Worm (Caenorhabditis elegans) whole organism, L4 larva: ENCODE data around the gene eif-2D.

Experiments used
- D1046.2 ChIP-seq: fragments of 200-800 bp; sonication (Bioruptor generic); IDR thresholded peaks from 2 replicates; pipeline ENCODE4 v1.3.6; 2022; ENCODE audit warnings: missing genetic modification characterization, missing compliant biosample characterization
- F10B5.3 ChIP-seq: sonication (generic microtip); optimal IDR thresholded peaks from 2 replicates; lab custom pipeline; 2016; ENCODE audit warnings: mild to moderate bottlenecking, missing genetic modification characterization, missing compliant biosample characterization
- F37D6.2 ChIP-seq: sonication (generic microtip); optimal IDR thresholded peaks from 2 replicates; lab custom pipeline; 2016; ENCODE audit warnings: mild to moderate bottlenecking, missing genetic modification characterization, missing compliant biosample characterization
- F49E8.2 ChIP-seq: sonication (generic microtip); optimal IDR thresholded peaks from 2 replicates; lab custom pipeline; 2016; ENCODE audit warnings: missing compliant biosample characterization, mild to moderate bottlenecking, missing genetic modification characterization, borderline replicate concordance
- R02D3.7 ChIP-seq: fragments of 150-350 bp; sonication (generic microtip); optimal IDR thresholded peaks from 3 replicates; lab custom pipeline; 2014; ENCODE audit warnings: missing biosample characterization, missing genetic modification characterization
- Y105C5A.15 ChIP-seq: fragments of 200-800 bp; sonication (Bioruptor generic); IDR thresholded peaks from 2 replicates; pipeline ENCODE4 v1.3.6; 2022; ENCODE audit warnings: missing genetic modification characterization, missing compliant biosample characterization
- Y5F2A.4 ChIP-seq: fragments of 200-800 bp; sonication (Bioruptor generic); optimal IDR thresholded peaks from 2 replicates; lab custom pipeline; 2018; ENCODE audit warnings: mild to moderate bottlenecking, missing genetic modification characterization, missing compliant biosample characterization
- Y75B8A.6 ChIP-seq: fragments of 200-800 bp; sonication (Bioruptor generic); IDR thresholded peaks from 2 replicates; pipeline ENCODE4 v1.3.6; 2022; ENCODE audit warnings: missing genetic modification reagents, missing genetic modification characterization, missing compliant biosample characterization
- ZK337.2 ChIP-seq: fragments of 200-800 bp; sonication (Bioruptor generic); IDR thresholded peaks from 2 replicates; pipeline ENCODE4 v1.3.6; 2022; ENCODE audit warnings: missing genetic modification reagents, missing genetic modification characterization, missing compliant biosample characterization
- arid-1 ChIP-seq: fragments of 200-800 bp; sonication (Bioruptor generic); conservative IDR thresholded peaks from 2 replicates; pipeline ENCODE4 v1.3.6; 2022; ENCODE audit warnings: missing genetic modification reagents, missing genetic modification characterization, missing compliant biosample characterization
- ceh-20 ChIP-seq: fragments of 200-800 bp; sonication (Bioruptor generic); IDR thresholded peaks from 2 replicates; pipeline ENCODE4 v1.3.6; 2022; ENCODE audit warnings: missing genetic modification reagents, missing genetic modification characterization, missing compliant biosample characterization
- ceh-28 ChIP-seq: fragments of 150-350 bp; optimal IDR thresholded peaks from 2 replicates; lab custom pipeline; 2014; ENCODE audit warnings: missing biosample characterization, missing genetic modification reagents, missing genetic modification characterization
- cey-2 ChIP-seq: sonication (generic microtip); optimal IDR thresholded peaks from 3 replicates; lab custom pipeline; 2017; ENCODE audit warnings: missing genetic modification characterization, mild to moderate bottlenecking, missing compliant biosample characterization, antibody characterized with exemption, borderline replicate concordance; ENCODE audit not compliant: insufficient read depth
- ctbp-1 ChIP-seq: fragments of 200-800 bp; sonication (Bioruptor generic); IDR thresholded peaks from 2 replicates; pipeline ENCODE4 v1.3.6; 2022; ENCODE audit warnings: missing genetic modification reagents, missing genetic modification characterization, missing compliant biosample characterization
- daf-16 ChIP-seq, 3 experiments: sonication (generic microtip); optimal IDR thresholded peaks; 2 replicates each; lab custom pipeline; 2016 to 2017; ENCODE audit warnings: missing genetic modification characterization in 3 of 3, missing genetic modification reagents in 3 of 3, mild to moderate bottlenecking in 2 of 3, missing compliant biosample characterization in 2 of 3, missing biosample characterization in 1 of 3, moderate library complexity in 1 of 3
- daf-8 ChIP-seq: fragments of 200-800 bp; sonication (Bioruptor generic); IDR thresholded peaks from 2 replicates; pipeline ENCODE4 v1.3.6; 2022; ENCODE audit warnings: missing genetic modification characterization, missing compliant biosample characterization
- dmd-6 ChIP-seq: fragments of 200-800 bp; sonication (Bioruptor generic); IDR thresholded peaks from 2 replicates; pipeline ENCODE4 v1.3.6; 2022; ENCODE audit warnings: missing genetic modification reagents, missing genetic modification characterization, missing compliant biosample characterization
- dmd-8 ChIP-seq: fragments of 200-800 bp; sonication (Bioruptor generic); IDR thresholded peaks from 2 replicates; pipeline ENCODE4 v1.3.6; 2022; ENCODE audit warnings: missing genetic modification characterization, missing compliant biosample characterization
- egl-43 ChIP-seq: fragments of 200-800 bp; sonication (Bioruptor generic); IDR thresholded peaks from 2 replicates; pipeline ENCODE4 v1.3.6; 2022; ENCODE audit warnings: missing genetic modification reagents, missing genetic modification characterization, missing compliant biosample characterization
- fkh-10 ChIP-seq: fragments of 150-350 bp; optimal IDR thresholded peaks from 2 replicates; lab custom pipeline; 2014; ENCODE audit warnings: missing biosample characterization, missing genetic modification reagents, missing genetic modification characterization
- fos-1 ChIP-seq: fragments of 150-350 bp; optimal IDR thresholded peaks from 2 replicates; lab custom pipeline; 2014; ENCODE audit warnings: missing biosample characterization, missing genetic modification characterization
- hif-1 ChIP-seq, 2 experiments: sonication (generic microtip); optimal IDR thresholded peaks; 2 replicates each; lab custom pipeline; 2016 to 2017; ENCODE audit warnings: missing compliant biosample characterization in 2 of 2, missing genetic modification characterization in 2 of 2, missing genetic modification reagents in 2 of 2, missing genotype in 2 of 2, mild to moderate bottlenecking in 1 of 2
- hlh-30 ChIP-seq: sonication (generic microtip); optimal IDR thresholded peaks from 2 replicates; lab custom pipeline; 2017; ENCODE audit warnings: antibody characterized with exemption, mild to moderate bottlenecking, missing genetic modification characterization, missing compliant biosample characterization; ENCODE audit not compliant: insufficient read depth
- lim-7 ChIP-seq: fragments of 200-800 bp; sonication (Bioruptor generic); IDR thresholded peaks from 2 replicates; pipeline ENCODE4 v1.3.6; 2022; ENCODE audit warnings: missing genetic modification characterization, missing compliant biosample characterization
- lin-38 ChIP-seq: fragments of 200-800 bp; sonication (Bioruptor generic); IDR thresholded peaks from 2 replicates; pipeline ENCODE4 v1.3.6; 2022; ENCODE audit warnings: missing genetic modification reagents, missing genetic modification characterization, missing compliant biosample characterization
- lin-39 ChIP-seq: fragments of 150-350 bp; optimal IDR thresholded peaks from 2 replicates; lab custom pipeline; 2014; ENCODE audit warnings: missing biosample characterization, missing genetic modification reagents, missing genetic modification characterization
- madf-5 ChIP-seq, 2 experiments: fragments of 200-800 bp; sonication (Bioruptor generic); IDR thresholded peaks; 2 replicates each; pipeline ENCODE4 v1.3.6; 2022; ENCODE audit warnings: missing compliant biosample characterization in 2 of 2, missing genetic modification characterization in 2 of 2
- mdt-29 ChIP-seq: fragments of 200-800 bp; sonication (Bioruptor generic); IDR thresholded peaks from 2 replicates; pipeline ENCODE4 v1.3.6; 2022; ENCODE audit warnings: missing genetic modification reagents, missing genetic modification characterization, missing compliant biosample characterization
- mep-1 ChIP-seq: fragments of 150-350 bp; sonication (generic microtip); optimal IDR thresholded peaks from 3 replicates; lab custom pipeline; 2014; ENCODE audit warnings: missing biosample characterization, missing genetic modification characterization
- mxl-2 ChIP-seq: fragments of 200-800 bp; sonication (Bioruptor generic); conservative IDR thresholded peaks from 2 replicates; pipeline ENCODE4 v1.3.6; 2022; ENCODE audit warnings: missing genetic modification reagents, missing genetic modification characterization, missing compliant biosample characterization
- mxl-3 ChIP-seq: fragments of 200-800 bp; sonication (Bioruptor generic); optimal IDR thresholded peaks from 2 replicates; lab custom pipeline; 2018; ENCODE audit warnings: mild to moderate bottlenecking, missing genetic modification characterization, missing compliant biosample characterization
- nhr-10 ChIP-seq: fragments of 150-350 bp; optimal IDR thresholded peaks from 2 replicates; lab custom pipeline; 2014; ENCODE audit warnings: missing biosample characterization, missing genetic modification characterization
- nhr-11 ChIP-seq: fragments of 150-350 bp; optimal IDR thresholded peaks from 2 replicates; lab custom pipeline; 2014; ENCODE audit warnings: missing biosample characterization, missing genetic modification characterization
- nhr-237 ChIP-seq: sonication (generic microtip); optimal IDR thresholded peaks from 2 replicates; lab custom pipeline; 2017; ENCODE audit warnings: missing biosample characterization, missing genetic modification characterization
- nhr-25 ChIP-seq: sonication (generic microtip); optimal IDR thresholded peaks from 2 replicates; lab custom pipeline; 2017; ENCODE audit warnings: missing genetic modification characterization, mild to moderate bottlenecking, missing compliant biosample characterization, antibody characterized with exemption, moderate library complexity, borderline replicate concordance; ENCODE audit not compliant: insufficient read depth
- nhr-28 ChIP-seq: fragments of 150-350 bp; optimal IDR thresholded peaks from 2 replicates; lab custom pipeline; 2014; ENCODE audit warnings: missing biosample characterization, missing genetic modification characterization
- pqm-1 ChIP-seq: sonication (generic microtip); optimal IDR thresholded peaks from 2 replicates; lab custom pipeline; 2017; ENCODE audit warnings: missing biosample characterization, missing genetic modification characterization
- rbr-2 ChIP-seq: sonication (generic microtip); optimal IDR thresholded peaks from 2 replicates; lab custom pipeline; 2016; ENCODE audit warnings: missing genotype, missing genetic modification characterization, missing compliant biosample characterization
- saeg-2 ChIP-seq: fragments of 200-800 bp; sonication (Bioruptor generic); IDR thresholded peaks from 2 replicates; pipeline ENCODE4 v1.3.6; 2022; ENCODE audit warnings: missing genetic modification reagents, missing genetic modification characterization, missing compliant biosample characterization
- snpc-1.2 ChIP-seq: fragments of 200-800 bp; sonication (Bioruptor generic); IDR thresholded peaks from 2 replicates; pipeline ENCODE4 v1.3.6; 2022; ENCODE audit warnings: missing genetic modification reagents, missing genetic modification characterization, missing compliant biosample characterization
- snpc-4 ChIP-seq: fragments of 150-350 bp; optimal IDR thresholded peaks from 2 replicates; lab custom pipeline; 2014; ENCODE audit warnings: missing biosample characterization, missing genetic modification characterization
- spr-1 ChIP-seq: sonication (generic microtip); optimal IDR thresholded peaks from 2 replicates; lab custom pipeline; 2016; ENCODE audit warnings: mild to moderate bottlenecking, missing genetic modification characterization, missing compliant biosample characterization
- tag-97 ChIP-seq: fragments of 200-800 bp; sonication (Bioruptor generic); IDR thresholded peaks from 2 replicates; pipeline ENCODE4 v1.3.6; 2022; ENCODE audit warnings: missing genetic modification characterization, missing compliant biosample characterization
- tra-1 ChIP-seq: fragments of 200-800 bp; sonication (Bioruptor generic); IDR thresholded peaks from 2 replicates; pipeline ENCODE4 v1.3.6; 2022; ENCODE audit warnings: missing genetic modification reagents, missing genetic modification characterization, missing compliant biosample characterization
- unc-39 ChIP-seq: sonication (generic microtip); optimal IDR thresholded peaks from 2 replicates; lab custom pipeline; 2017; ENCODE audit warnings: missing biosample characterization, missing genetic modification characterization
- unc-62 ChIP-seq, 3 experiments: fragments of 150-350 bp in 1 of 3; sonication (generic microtip); optimal IDR thresholded peaks in 2 of 3; peaks in 1 of 3; 1 replicate in 1 of 3; 2 replicates in 2 of 3; lab custom pipeline; 2014 to 2017; ENCODE audit warnings: missing biosample characterization in 3 of 3, missing genetic modification characterization in 3 of 3, missing genetic modification reagents in 3 of 3, missing genotype in 1 of 3
- vab-7 ChIP-seq: fragments of 200-800 bp; sonication (Bioruptor generic); IDR thresholded peaks from 2 replicates; pipeline ENCODE4 v1.3.6; 2022; ENCODE audit warnings: missing genetic modification reagents, missing genetic modification characterization, missing compliant biosample characterization
- zag-1 ChIP-seq: fragments of 150-350 bp; optimal IDR thresholded peaks from 2 replicates; lab custom pipeline; 2014; ENCODE audit warnings: missing biosample characterization, missing genetic modification characterization

Gene eif-2D

ce11 chrII:5725094-5725493 lies 33.6 kb downstream of the eif-2D start (continued):
- TF ChIP-seq daf-16 (GFP tag; optimal IDR thresholded peaks at IDR 0.05; lab: Kevin White, UChicago) (no peak), daf-16 (tag; optimal IDR thresholded peaks at IDR 0.05; lab: Kevin White, UChicago) (no peak), lim-7 (no peak), dmd-8 (GFP tag; lab: Robert Waterston, UW) (no peak), Y75B8A.6 (no peak), hlh-30 (tag; lab: Kevin White, UChicago) (no peak), nhr-237 (tag; lab: Kevin White, UChicago) (no peak), rbr-2 (tag; lab: Kevin White, UChicago) (peak; percentile 84), madf-5 (GFP tag; IDR thresholded peaks at IDR 0.05; lab: Robert Waterston, UW) (no peak), dmd-6 (GFP tag; lab: Robert Waterston, UW) (peak; percentile 21; the same call in 1 of the 2 replicates), nhr-25 (tag; lab: Kevin White, UChicago) (no peak), Y105C5A.15 (GFP tag; lab: Robert Waterston, UW) (no peak), snpc-4 (tag; lab: Kevin White, UChicago) (no peak), zag-1 (tag; lab: Kevin White, UChicago) (no peak), mep-1 (tag; lab: Kevin White, UChicago) (peak; percentile 86), daf-8 (GFP tag; lab: Robert Waterston, UW) (no peak), arid-1 (GFP tag; lab: Robert Waterston, UW) (no peak), mxl-2 (no peak), pqm-1 (tag; lab: Kevin White, UChicago) (no peak), ceh-20 (GFP tag; lab: Robert Waterston, UW) (peak; percentile 46; the same call in 1 of the 2 replicates), D1046.2 (no peak), F49E8.2 (tag; lab: Kevin White, UChicago) (no peak), mdt-29 (GFP tag; lab: Robert Waterston, UW) (no peak), Y5F2A.4 (GFP tag; lab: Kevin White, UChicago) (no peak), saeg-2 (GFP tag; lab: Robert Waterston, UW) (no peak), lin-38 (GFP tag; lab: Robert Waterston, UW) (no peak), egl-43 (no peak), F10B5.3 (tag; lab: Kevin White, UChicago) (no peak), snpc-1.2 (GFP tag; lab: Robert Waterston, UW) (no peak), unc-39 (no peak), hif-1 (tag; optimal IDR thresholded peaks at IDR 0.05; lab: Kevin White, UChicago) (peak in 1 of 2 experiments; percentile 37), R02D3.7 (tag; lab: Kevin White, UChicago) (no peak), nhr-28 (tag; lab: Kevin White, UChicago) (no peak), F37D6.2 (tag; lab: Kevin White, UChicago) (peak; percentile 61), vab-7 (GFP tag; lab: Robert Waterston, UW) (peak; percentile 35; the same call in 1 of the 2 replicates)

ce11 chrII:5727707-5728106 lies 36.2 kb downstream of the eif-2D start, which contains the start of gene rab-3:
TSS of gene rab-3 (minus strand) at chrII:5727853.
- no peak for TF ChIP-seq ceh-28 (tag; lab: Kevin White, UChicago)
- TF ChIP-seq fkh-10 = peak; percentile 10
- TF ChIP-seq cey-2 = no peak
- TF ChIP-seq fos-1 (tag; lab: Kevin White, UChicago) = no peak
- TF ChIP-seq ZK337.2 (GFP tag; lab: Robert Waterston, UW) = no peak
- TF ChIP-seq lin-39 (tag; lab: Kevin White, UChicago) = no peak
- TF ChIP-seq tag-97 (GFP tag; lab: Robert Waterston, UW) = no peak
- TF ChIP-seq mxl-3 = no peak
- TF ChIP-seq ctbp-1 (GFP tag; lab: Robert Waterston, UW) = 0 out of 2 replicates have a peak, but pooled peaks have one; percentile 14
- no peak for TF ChIP-seq nhr-11
- TF ChIP-seq spr-1 (tag; lab: Kevin White, UChicago) = no peak
- no peak for TF ChIP-seq tra-1 (GFP tag; lab: Robert Waterston, UW)
- TF ChIP-seq nhr-10 = no peak
- TF ChIP-seq unc-62 (GFP tag; optimal IDR thresholded peaks at IDR 0.05 in 1 of 2; lab: Kevin White, UChicago) = peak in 1 of 2 experiments; percentile 35
- no peak for TF ChIP-seq unc-62 (tag; optimal IDR thresholded peaks at IDR 0.05; lab: Kevin White, UChicago)
- TF ChIP-seq, all 104 proteins: peak for 3
